Worm (Caenorhabditis elegans): Measurements from ENCODE around the gene Y9C2UA.1.

The Y9C2UA.1 gene

DNA sequence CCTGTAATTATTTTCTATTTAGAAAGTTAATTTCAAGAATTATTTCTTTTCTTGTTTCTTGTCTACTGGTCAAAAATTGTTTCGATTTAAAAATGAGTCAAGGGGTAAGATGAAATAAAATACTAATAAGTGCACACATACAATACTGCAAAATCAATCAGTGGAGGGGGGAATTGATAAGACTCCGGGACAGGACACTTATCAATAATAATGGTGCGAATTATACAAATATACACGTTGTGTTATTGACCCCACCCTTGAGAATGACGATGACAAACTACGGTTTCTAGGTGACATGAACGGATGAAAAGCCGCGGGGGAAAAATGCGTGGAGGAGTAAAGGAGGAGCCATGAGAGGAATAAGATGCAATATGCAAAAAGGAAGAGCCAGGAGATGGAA, 41.7 kb downstream of the Y9C2UA.1 start:
- TF ChIP-seq nhr-2 (tag; optimal IDR thresholded peaks at IDR 0.05) (no peak), sem-2 (GFP tag; optimal IDR thresholded peaks at IDR 0.05) (no peak), snpc-4 (tag; optimal IDR thresholded peaks at IDR 0.05) (no peak), pha-4 (tag; optimal IDR thresholded peaks at IDR 0.05) (no peak), ham-2 (GFP tag; optimal IDR thresholded peaks at IDR 0.05) (no peak), elt-1 (tag; optimal IDR thresholded peaks at IDR 0.05; ENCODE audit: borderline replicate concordance, insufficient read depth) (no peak), lin-13 (tag; optimal IDR thresholded peaks at IDR 0.05) (no peak), mls-2 (tag; optimal IDR thresholded peaks at IDR 0.05) (no peak), hlh-1 (tag; optimal IDR thresholded peaks at IDR 0.05) (no peak)

DNA sequence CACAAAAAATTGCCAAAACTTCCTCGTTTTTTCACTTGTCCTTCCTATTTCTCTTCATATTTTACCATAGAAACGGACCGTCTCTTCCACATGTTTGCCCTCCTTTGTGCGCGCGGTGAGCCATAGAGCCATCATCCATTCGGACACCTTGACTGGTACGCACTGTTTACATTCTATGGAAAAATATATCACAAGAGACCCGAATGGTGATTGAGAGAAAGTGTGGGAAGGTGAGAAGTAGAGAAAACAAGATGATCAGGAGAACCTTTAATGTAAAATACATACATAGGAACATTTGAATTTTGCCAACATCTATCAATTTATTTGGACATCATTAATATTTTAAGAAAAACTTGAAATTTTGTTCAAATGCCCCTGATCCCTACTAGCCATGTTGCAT, 46.5 kb downstream of the Y9C2UA.1 start:
- no peak for TF ChIP-seq elt-3 (tag; optimal IDR thresholded peaks at IDR 0.05)
- TF ChIP-seq pha-4 (tag; optimal IDR thresholded peaks at IDR 0.05) = peak; percentile 53
- TF ChIP-seq hlh-1 (tag; optimal IDR thresholded peaks at IDR 0.05) = no peak
- no peak for TF ChIP-seq lsy-2 (tag; optimal IDR thresholded peaks at IDR 0.05)

DNA sequence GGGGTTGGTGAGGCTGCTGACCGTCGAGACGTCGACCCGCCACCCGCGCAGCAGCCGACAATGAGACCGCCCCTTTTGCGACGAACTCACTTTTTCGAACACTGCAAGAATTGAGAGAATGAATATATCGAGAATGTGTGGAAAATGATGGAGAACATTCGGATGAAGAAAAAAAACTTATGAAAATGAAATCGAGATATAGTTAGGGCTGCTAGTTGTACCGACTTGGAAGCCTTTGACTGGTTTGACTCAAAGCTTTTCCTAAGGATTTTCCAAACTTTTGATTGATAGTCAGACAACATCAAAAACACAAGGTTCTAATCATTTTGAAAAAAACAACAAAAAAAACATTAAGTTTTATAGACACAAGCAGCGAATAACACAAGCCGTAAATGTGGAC, 48.9 kb downstream of the Y9C2UA.1 start, which contains the start of gene sym-2:
Gene sym-2, minus strand, starts transcription at position 101 of the 400 bp plus-strand sequence.
- TF ChIP-seq ceh-39 (tag; optimal IDR thresholded peaks at IDR 0.05) (no peak), elt-3 (tag; optimal IDR thresholded peaks at IDR 0.05) (no peak), elt-1 (tag; optimal IDR thresholded peaks at IDR 0.05; ENCODE audit: borderline replicate concordance, insufficient read depth) (no peak), flh-1 (GFP tag; optimal IDR thresholded peaks at IDR 0.05) (no peak), pha-4 (tag; optimal IDR thresholded peaks at IDR 0.05) (no peak), hlh-1 (tag; optimal IDR thresholded peaks at IDR 0.05) (no peak), sptf-1 (tag; optimal IDR thresholded peaks at IDR 0.05) (no peak)

ce11 chrII:9189648-9190047, 50.2 kb downstream of the Y9C2UA.1 start:
- no peak for TF ChIP-seq cnd-1 (tag; optimal IDR thresholded peaks at IDR 0.05)

DNA sequence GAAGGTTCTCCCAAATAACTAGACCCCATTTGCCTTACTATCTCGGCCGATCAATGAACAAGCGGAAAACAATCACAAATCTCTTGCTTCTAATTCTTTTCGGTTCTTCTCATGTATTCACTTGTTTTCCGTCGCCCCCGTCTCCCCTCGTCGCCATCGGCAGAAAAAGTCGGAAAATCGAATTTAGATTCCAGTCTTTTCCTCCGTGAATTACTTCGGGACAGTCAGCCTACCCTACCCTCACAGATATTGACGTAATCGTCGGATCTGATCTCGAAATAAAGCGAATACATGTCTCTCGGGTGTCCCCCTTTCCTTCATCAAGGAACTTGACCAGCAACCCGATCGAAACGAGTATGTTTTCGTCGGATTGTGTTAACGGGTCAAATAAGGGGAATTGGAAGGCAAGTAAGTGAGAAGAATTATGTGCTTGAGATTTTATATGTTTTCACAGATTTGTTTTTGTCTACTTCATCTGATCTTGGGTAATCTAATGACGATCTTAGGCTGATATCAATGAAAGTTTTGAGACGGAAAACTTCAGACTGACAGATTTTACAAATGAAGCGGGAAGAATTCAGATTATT, 51.2 kb downstream of the Y9C2UA.1 start:
- TF ChIP-seq ham-2 (GFP tag; optimal IDR thresholded peaks at IDR 0.05) = peak; percentile 31
- TF ChIP-seq nhr-237 (tag; optimal IDR thresholded peaks at IDR 0.05) = no peak
- peak; percentile 71 for TF ChIP-seq elt-1 (tag; optimal IDR thresholded peaks at IDR 0.05; ENCODE audit: borderline replicate concordance, insufficient read depth)

DNA sequence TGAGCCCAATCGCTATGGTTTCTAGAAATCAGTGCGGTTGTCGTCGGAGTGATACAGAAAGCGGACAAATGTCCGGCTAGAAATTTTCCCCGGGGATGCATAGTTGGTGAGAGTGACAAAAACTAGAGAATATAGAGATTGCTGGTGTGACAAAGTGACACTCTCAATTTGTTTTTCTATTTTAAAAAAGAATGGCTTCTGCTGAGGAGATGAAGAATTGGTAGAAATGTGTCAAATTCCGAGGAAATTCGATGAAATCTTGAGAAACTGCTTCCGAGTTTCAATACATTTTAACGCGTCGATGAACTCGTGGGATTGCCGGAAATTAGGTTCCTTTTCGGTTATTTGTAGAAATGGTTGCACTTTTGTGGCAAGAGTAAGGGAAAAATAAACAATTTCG, 54.7 kb downstream of the Y9C2UA.1 start, which contains the start of gene twk-4:
Gene twk-4, minus strand, starts transcription at position 101 of the 400 bp plus-strand sequence.
- TF ChIP-seq mab-5 (tag; optimal IDR thresholded peaks at IDR 0.05) (no peak), sem-2 (GFP tag; optimal IDR thresholded peaks at IDR 0.05) (no peak), nhr-237 (tag; optimal IDR thresholded peaks at IDR 0.05) (no peak)
